Fruit fly (Drosophila melanogaster) whole organism, adult: ENCODE results near the gene phol.

Experiments used
- CG1620 ChIP-seq: fragments of 200-800 bp; sonication (Bioruptor generic); optimal IDR thresholded peaks from 2 replicates; lab custom pipeline; 2016; ENCODE audit warnings: missing biosample characterization, missing genetic modification characterization
- CG5204 ChIP-seq: fragments of 200-800 bp; sonication (Bioruptor generic); optimal IDR thresholded peaks from 2 replicates; lab custom pipeline; 2016; ENCODE audit warnings: missing biosample characterization, missing genetic modification characterization
- CG7101 ChIP-seq: fragments of 200-800 bp; sonication (Bioruptor generic); optimal IDR thresholded peaks from 2 replicates; lab custom pipeline; 2018; ENCODE audit warnings: missing biosample characterization, mild to moderate bottlenecking, missing genetic modification characterization, moderate library complexity
- kay ChIP-seq: fragments of 200-800 bp; sonication (Bioruptor generic); peaks from one replicate; lab custom pipeline; 2016; ENCODE audit warnings: missing biosample characterization, missing genetic modification characterization, borderline replicate concordance

DNA sequence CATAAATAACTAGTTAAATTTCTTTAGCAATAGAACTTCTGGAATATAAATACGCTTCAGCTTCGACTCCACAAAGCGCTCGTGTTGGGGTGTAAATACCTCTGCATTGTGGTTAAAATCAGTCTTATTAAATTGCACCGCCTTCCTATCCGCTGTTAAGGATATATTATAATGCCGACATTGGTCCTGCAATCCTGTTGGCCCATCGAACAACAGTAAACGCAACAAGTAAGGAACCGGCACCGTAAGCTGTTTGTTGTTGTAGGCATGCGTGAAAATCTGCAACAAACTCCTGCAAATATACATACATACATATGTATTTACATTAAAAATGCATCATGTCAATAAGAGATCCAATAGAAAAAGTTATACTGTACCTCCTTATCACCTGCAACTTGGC, 308 bp upstream of the phol start:
- TF ChIP-seq kay (GFP tag; lab: Kevin White, UChicago) (no peak), CG7101 (tag; lab: Kevin White, UChicago) (no peak), CG5204 (GFP tag; lab: Kevin White, UChicago) (no peak), CG1620 (no peak)
